Worm (Caenorhabditis elegans): ENCODE measurements around the gene F37A8.5.

DNA sequence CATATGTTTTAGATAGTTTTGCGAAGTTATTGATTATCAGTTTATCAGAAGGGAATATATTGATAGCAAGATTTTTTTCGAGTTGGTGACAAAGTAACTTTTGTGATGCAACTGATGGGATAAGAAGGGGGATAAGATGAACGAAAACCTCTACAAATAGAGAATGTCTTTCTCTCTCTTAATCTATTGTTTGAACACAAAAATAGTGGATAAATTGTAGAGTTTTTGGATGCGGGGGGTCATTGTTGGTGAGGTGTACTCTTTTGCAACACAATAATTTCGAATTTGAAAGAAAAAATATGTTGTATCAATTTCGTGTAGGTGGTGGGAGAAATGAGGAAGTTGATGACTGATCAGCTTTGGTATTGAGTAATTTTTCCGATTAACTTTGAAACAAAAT lies 30.3 kb upstream of the F37A8.5 start, which contains the start of gene ZK1058.9:
- TF ChIP-seq him-1 (tag; optimal IDR thresholded peaks at IDR 0.05): no peak
- TF ChIP-seq dao-5 (tag; optimal IDR thresholded peaks at IDR 0.05): no peak
